Worm (Caenorhabditis elegans) whole organism, midembryonic: ENCODE data around the gene Y17G9A.2.

Experiments
- T22C8.4 ChIP-seq: fragments of 200-800 bp; sonication (Bioruptor generic); IDR thresholded peaks from 2 replicates; pipeline ENCODE4 v1.3.6; 2022; ENCODE audit warnings: missing genetic modification characterization, missing compliant biosample characterization
- flt-1 ChIP-seq: fragments of 200-800 bp; sonication (Bioruptor generic); IDR thresholded peaks from 2 replicates; pipeline ENCODE4 v1.3.6; 2022; ENCODE audit warnings: missing genetic modification characterization, missing compliant biosample characterization
- med-1 ChIP-seq: sonication (generic microtip); optimal IDR thresholded peaks from 2 replicates; lab custom pipeline; 2017; ENCODE audit warnings: missing genetic modification characterization, mild to moderate bottlenecking, missing compliant biosample characterization, antibody characterized with exemption, missing genetic modification reagents; ENCODE audit not compliant: insufficient read depth

DNA sequence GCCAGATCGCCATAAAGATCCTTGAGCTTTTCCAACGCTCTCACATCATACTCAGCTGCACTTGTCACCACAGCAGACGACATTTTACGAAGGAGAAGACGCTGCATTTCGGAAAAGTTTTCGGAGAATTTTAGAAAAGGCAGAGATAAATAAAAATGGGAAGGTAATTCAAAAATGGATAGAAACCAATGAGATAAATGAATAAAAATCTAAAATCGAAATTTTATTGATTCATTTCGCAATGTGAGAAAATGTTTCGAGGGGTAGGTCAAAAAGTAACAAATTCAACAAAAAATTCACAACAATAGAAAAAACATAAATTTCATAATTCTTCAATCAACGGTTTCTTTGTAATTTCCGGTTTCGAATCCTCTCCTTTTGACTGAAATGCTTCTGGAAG is 49.6 kb downstream of the Y17G9A.2 start, which contains the start of gene dpf-5:
- no peak for TF ChIP-seq med-1 (GFP tag; lab: Kevin White, UChicago)
- TF ChIP-seq flt-1 (GFP tag; lab: Robert Waterston, UW) = no peak
- TF ChIP-seq T22C8.4 = no peak
